2 fruit fly cellular contexts compared by ENCODE assay signal in genomic region chr2L:7922088-7922487, dm6.
A peak's percentile ranks its signal among the peaks of the same experiment; 100 is the strongest.
TF ChIP-seq lines count a peak whose summit lies in the region.

No protein-coding gene starts in this region.

- no peak for TF ChIP-seq CTCF in whole organism, embryonic (GFP tag; optimal IDR thresholded peaks at IDR 0.05; lab: Kevin White, UChicago)

TF ChIP-seq in whole organism, embryonic, 481 proteins besides CTCF, POLR2A, EP300 and RAD21:
- TF ChIP-seq CG13424 (tag; optimal IDR thresholded peaks at IDR 0.05; lab: Kevin White, UChicago) (no peak), Ets65A (GFP tag; lab: Kevin White, UChicago) (peak; percentile 90), CG15011 (GFP tag; optimal IDR thresholded peaks at IDR 0.05; lab: Kevin White, UChicago) (no peak), tin (GFP tag; optimal IDR thresholded peaks at IDR 0.05; lab: Kevin White, UChicago) (no peak), trh (GFP tag; optimal IDR thresholded peaks at IDR 0.05; lab: Kevin White, UChicago) (no peak)

TF ChIP-seq in whole organism, pupa, 21 proteins besides CTCF, POLR2A, EP300 and RAD21:
- no peak for TF ChIP-seq D1 (tag; optimal IDR thresholded peaks at IDR 0.05; lab: Kevin White, UChicago)
- 0 out of 3 replicates have a peak, but pooled peaks have one; percentile 23 for TF ChIP-seq fd96Ca (GFP tag; IDR thresholded peaks at IDR 0.05; lab: Robert Waterston, UW)
